Fruit fly (Drosophila melanogaster) whole organism, embryonic: ENCODE data around the gene Zdhhc8.

Source experiments
- Atf6 ChIP-seq: fragments of 200-800 bp; sonication (Bioruptor generic); IDR thresholded peaks from 2 replicates; pipeline ENCODE4 v1.3.6; 2022; ENCODE audit warnings: missing biosample characterization, missing genetic modification characterization
- Blimp-1 ChIP-seq: fragments of 200-800 bp; sonication (Bioruptor generic); optimal IDR thresholded peaks from 3 replicates; lab custom pipeline; 2018; ENCODE audit warnings: missing biosample characterization, missing genetic modification characterization, mild to moderate bottlenecking, moderate library complexity, missing genetic modification reagents
- CG10147 ChIP-seq: fragments of 200-800 bp; sonication (Bioruptor generic); optimal IDR thresholded peaks from 2 replicates; lab custom pipeline; 2019; ENCODE audit warnings: missing biosample characterization, mild to moderate bottlenecking, missing genetic modification characterization, moderate library complexity
- CG11696 ChIP-seq: fragments of 200-800 bp; sonication (Bioruptor generic); IDR thresholded peaks from 2 replicates; pipeline ENCODE4 v1.3.6; 2022; ENCODE audit warnings: missing biosample characterization, missing genetic modification characterization
- CG12769 ChIP-seq: fragments of 200-800 bp; sonication (Bioruptor generic); optimal IDR thresholded peaks from 2 replicates; lab custom pipeline; 2019; ENCODE audit warnings: missing biosample characterization, mild to moderate bottlenecking, missing genetic modification characterization, moderate library complexity
- CG13287 ChIP-seq: fragments of 200-800 bp; sonication (Bioruptor generic); IDR thresholded peaks from 2 replicates; pipeline ENCODE4 v1.3.6; 2022; ENCODE audit warnings: missing biosample characterization, missing genetic modification characterization; ENCODE audit not compliant: partially characterized antibody
- CG15073 ChIP-seq: fragments of 200-800 bp; sonication (Bioruptor generic); optimal IDR thresholded peaks from 2 replicates; lab custom pipeline; 2016; ENCODE audit warnings: missing biosample characterization, missing genetic modification characterization
- CG17912 ChIP-seq: fragments of 200-800 bp; sonication (Bioruptor generic); optimal IDR thresholded peaks from 2 replicates; lab custom pipeline; 2018; ENCODE audit warnings: missing biosample characterization, mild to moderate bottlenecking, missing genetic modification characterization
- CG1832 ChIP-seq: fragments of 200-800 bp; sonication (Bioruptor generic); optimal IDR thresholded peaks from 2 replicates; lab custom pipeline; 2017; ENCODE audit warnings: missing biosample characterization, mild to moderate bottlenecking, missing genetic modification characterization, inconsistent platforms
- CG2120 ChIP-seq: fragments of 200-800 bp; sonication (Bioruptor generic); optimal IDR thresholded peaks from 3 replicates; lab custom pipeline; 2016; ENCODE audit warnings: missing biosample characterization, missing genetic modification characterization
- CG2889 ChIP-seq: fragments of 200-800 bp; sonication (Bioruptor generic); IDR thresholded peaks from 3 replicates; pipeline ENCODE4 v1.3.6; 2022; ENCODE audit warnings: missing biosample characterization, missing genetic modification characterization
- CG30403 ChIP-seq: fragments of 200-800 bp; sonication (Bioruptor generic); optimal IDR thresholded peaks from 3 replicates; lab custom pipeline; 2016; ENCODE audit warnings: missing biosample characterization, missing genetic modification characterization
- CG33213 ChIP-seq: fragments of 200-800 bp; sonication (Bioruptor generic); optimal IDR thresholded peaks from 3 replicates; lab custom pipeline; 2016; ENCODE audit warnings: missing biosample characterization, missing genetic modification characterization
- CG34224 ChIP-seq: fragments of 200-800 bp; sonication (Bioruptor generic); IDR thresholded peaks from 3 replicates; pipeline ENCODE4 v1.3.6; 2022; ENCODE audit warnings: missing biosample characterization, missing genetic modification characterization; ENCODE audit not compliant: partially characterized antibody
- CG4617 ChIP-seq: fragments of 200-800 bp; sonication (Bioruptor generic); optimal IDR thresholded peaks from 3 replicates; lab custom pipeline; 2016; ENCODE audit warnings: missing biosample characterization, missing genetic modification characterization, borderline replicate concordance
- CG4707 ChIP-seq: fragments of 200-800 bp; sonication (Bioruptor generic); optimal IDR thresholded peaks from 2 replicates; lab custom pipeline; 2018; ENCODE audit warnings: missing biosample characterization, mild to moderate bottlenecking, missing genetic modification characterization, moderate library complexity
- CG7963 ChIP-seq: fragments of 200-800 bp; sonication (Bioruptor generic); IDR thresholded peaks from 3 replicates; pipeline ENCODE4 v1.3.6; 2022; ENCODE audit warnings: missing biosample characterization, missing genetic modification characterization; ENCODE audit not compliant: partially characterized antibody
- CG8359 ChIP-seq: fragments of 200-800 bp; sonication (Bioruptor generic); optimal IDR thresholded peaks from 2 replicates; lab custom pipeline; 2017; ENCODE audit warnings: missing biosample characterization, mild to moderate bottlenecking, missing genetic modification characterization, borderline replicate concordance
- CG9215 ChIP-seq: fragments of 200-800 bp; sonication (Bioruptor generic); IDR thresholded peaks from 2 replicates; pipeline ENCODE4 v1.3.6; 2022; ENCODE audit warnings: missing biosample characterization, missing genetic modification characterization
- CG9932 ChIP-seq: fragments of 200-800 bp; sonication (Bioruptor generic); IDR thresholded peaks from 2 replicates; pipeline ENCODE4 v1.3.6; 2022; ENCODE audit warnings: missing biosample characterization, missing genetic modification characterization
- CTCF ChIP-seq: fragments of 200-800 bp; sonication (Bioruptor generic); optimal IDR thresholded peaks from 2 replicates; lab custom pipeline; 2017; ENCODE audit warnings: missing biosample characterization, mild to moderate bottlenecking, missing genetic modification characterization, moderate library complexity
- D19B ChIP-seq: fragments of 200-800 bp; sonication (Bioruptor generic); optimal IDR thresholded peaks from 2 replicates; lab custom pipeline; 2017; ENCODE audit warnings: missing biosample characterization, mild to moderate bottlenecking, missing genetic modification characterization
- Dad ChIP-seq: fragments of 200-800 bp; sonication (Bioruptor generic); optimal IDR thresholded peaks from 3 replicates; lab custom pipeline; 2016; ENCODE audit warnings: missing biosample characterization, missing genetic modification characterization
- Doc3 ChIP-seq: fragments of 200-800 bp; sonication (Bioruptor generic); IDR thresholded peaks from 3 replicates; pipeline ENCODE4 v1.3.6; 2022; ENCODE audit warnings: missing biosample characterization, missing genetic modification characterization; ENCODE audit not compliant: partially characterized antibody
- Elba2 ChIP-seq: fragments of 200-800 bp; sonication (Bioruptor generic); optimal IDR thresholded peaks from 3 replicates; lab custom pipeline; 2016; ENCODE audit warnings: missing biosample characterization, missing genetic modification characterization
- Hand ChIP-seq: fragments of 200-800 bp; sonication (Bioruptor generic); optimal IDR thresholded peaks from 2 replicates; lab custom pipeline; 2017; ENCODE audit warnings: mild to moderate bottlenecking, missing biosample characterization, missing genetic modification reagents, missing genetic modification characterization
- Jarid2 ChIP-seq: fragments of 200-800 bp; sonication (Bioruptor generic); optimal IDR thresholded peaks from 3 replicates; lab custom pipeline; 2017; ENCODE audit warnings: mild to moderate bottlenecking, missing biosample characterization, missing genetic modification reagents, missing genetic modification characterization
- Med ChIP-seq: fragments of 200-800 bp; sonication (Bioruptor generic); peaks from one replicate; lab custom pipeline; 2016; ENCODE audit warnings: missing biosample characterization, missing genetic modification characterization, mild to moderate bottlenecking, inconsistent platforms, moderate library complexity
- Meics ChIP-seq: fragments of 200-800 bp; sonication (Bioruptor generic); optimal IDR thresholded peaks from 2 replicates; lab custom pipeline; 2017; ENCODE audit warnings: missing biosample characterization, mild to moderate bottlenecking, missing genetic modification characterization
- PHDP ChIP-seq: fragments of 200-800 bp; sonication (Bioruptor generic); optimal IDR thresholded peaks from 3 replicates; lab custom pipeline; 2018; ENCODE audit warnings: missing biosample characterization, mild to moderate bottlenecking, missing genetic modification characterization, moderate library complexity
- Sox102F ChIP-seq: fragments of 200-800 bp; sonication (Bioruptor generic); optimal IDR thresholded peaks from 2 replicates; lab custom pipeline; 2018; ENCODE audit warnings: missing biosample characterization, mild to moderate bottlenecking, missing genetic modification characterization, moderate library complexity
- ato ChIP-seq: fragments of 200-800 bp; sonication (Bioruptor generic); IDR thresholded peaks from 2 replicates; pipeline ENCODE4 v1.3.6; 2022; ENCODE audit warnings: missing biosample characterization, missing genetic modification characterization; ENCODE audit not compliant: partially characterized antibody
- bowl ChIP-seq: fragments of 200-800 bp; sonication (Bioruptor generic); IDR thresholded peaks from 2 replicates; pipeline ENCODE4 v1.3.6; 2022; ENCODE audit warnings: missing biosample characterization, missing genetic modification characterization
- caup ChIP-seq: fragments of 200-800 bp; sonication (Bioruptor generic); optimal IDR thresholded peaks from 3 replicates; lab custom pipeline; 2017; ENCODE audit warnings: missing biosample characterization, mild to moderate bottlenecking, missing genetic modification characterization, moderate library complexity; ENCODE audit not compliant: severe bottlenecking
- corto ChIP-seq: fragments of 200-800 bp; sonication (Bioruptor generic); optimal IDR thresholded peaks from 2 replicates; lab custom pipeline; 2016; ENCODE audit warnings: missing biosample characterization, mild to moderate bottlenecking, missing genetic modification characterization, moderate library complexity
- da ChIP-seq: fragments of 200-800 bp; sonication (Bioruptor generic); optimal IDR thresholded peaks from 2 replicates; lab custom pipeline; 2016; ENCODE audit warnings: missing biosample characterization, missing genetic modification characterization
- dm ChIP-seq: fragments of 200-800 bp; sonication (Bioruptor generic); optimal IDR thresholded peaks from 3 replicates; lab custom pipeline; 2016; ENCODE audit warnings: missing biosample characterization, missing genetic modification characterization
- eve ChIP-seq, 2 experiments: fragments of >200 bp; optimal IDR thresholded peaks; 2 replicates each; lab custom pipeline; 2017; ENCODE audit warnings: missing biosample characterization in 2 of 2, missing genetic modification characterization in 2 of 2
- gem ChIP-seq: fragments of 200-800 bp; sonication (Bioruptor generic); optimal IDR thresholded peaks from 2 replicates; lab custom pipeline; 2019; ENCODE audit warnings: missing biosample characterization, mild to moderate bottlenecking, missing genetic modification characterization, moderate library complexity
- gro ChIP-seq: fragments of 200-800 bp; sonication (Bioruptor generic); optimal IDR thresholded peaks from 2 replicates; lab custom pipeline; 2016; ENCODE audit warnings: missing biosample characterization, missing genetic modification characterization
- knrl ChIP-seq: fragments of 200-800 bp; sonication (Bioruptor generic); IDR thresholded peaks from 3 replicates; pipeline ENCODE4 v1.3.6; 2022; ENCODE audit warnings: missing biosample characterization, missing genetic modification characterization; ENCODE audit not compliant: partially characterized antibody
- mam ChIP-seq: fragments of 200-800 bp; sonication (Bioruptor generic); optimal IDR thresholded peaks from 3 replicates; lab custom pipeline; 2016; ENCODE audit warnings: missing biosample characterization, missing genetic modification characterization
- mirr ChIP-seq: fragments of 200-800 bp; sonication (Bioruptor generic); optimal IDR thresholded peaks from 3 replicates; lab custom pipeline; 2018; ENCODE audit warnings: missing biosample characterization, mild to moderate bottlenecking, missing genetic modification characterization
- nom ChIP-seq: fragments of 200-800 bp; sonication (Bioruptor generic); optimal IDR thresholded peaks from 2 replicates; lab custom pipeline; 2017; ENCODE audit warnings: missing biosample characterization, missing genetic modification characterization, mild to moderate bottlenecking, moderate library complexity, missing genetic modification reagents
- pita ChIP-seq: fragments of 200-800 bp; sonication (Bioruptor generic); optimal IDR thresholded peaks from 2 replicates; lab custom pipeline; 2017; ENCODE audit warnings: missing biosample characterization, mild to moderate bottlenecking, missing genetic modification characterization
- shn ChIP-seq: fragments of 200-800 bp; sonication (Bioruptor generic); optimal IDR thresholded peaks from 3 replicates; lab custom pipeline; 2016; ENCODE audit warnings: missing biosample characterization, missing genetic modification characterization
- vfl ChIP-seq: fragments of 200-800 bp; sonication (Bioruptor generic); optimal IDR thresholded peaks from 2 replicates; lab custom pipeline; 2016; ENCODE audit warnings: missing biosample characterization, missing genetic modification characterization

The Zdhhc8 gene

dm6 chrX:9352112-9353096, 3.6 kb downstream of the Zdhhc8 start (continued):
- peak; percentile 1 for TF ChIP-seq dm (GFP tag; lab: Kevin White, UChicago)
- no peak for TF ChIP-seq ato
- peak; percentile 24 for TF ChIP-seq CTCF (GFP tag; lab: Kevin White, UChicago)
- TF ChIP-seq CG9932 (GFP tag; lab: Robert Waterston, UW): peak; percentile 86
- TF ChIP-seq Sox102F: peak; percentile 88
- TF ChIP-seq vfl (GFP tag; lab: Kevin White, UChicago): peak; percentile 85
- TF ChIP-seq shn (GFP tag; lab: Kevin White, UChicago): peak; percentile 23
- TF ChIP-seq Hand (GFP tag; lab: Kevin White, UChicago): peak; percentile 77
- TF ChIP-seq CG33213 (GFP tag; lab: Kevin White, UChicago): peak; percentile 37
- peak; percentile 93 for TF ChIP-seq CG12769 (tag; lab: Kevin White, UChicago)
- no peak for TF ChIP-seq CG1832 (GFP tag; lab: Kevin White, UChicago)
- peak; percentile 96 for TF ChIP-seq Med (GFP tag; lab: Kevin White, UChicago)
- peak; percentile 55 for TF ChIP-seq CG4707 (GFP tag; lab: Kevin White, UChicago)
- TF ChIP-seq CG17912 (GFP tag; lab: Kevin White, UChicago): no peak
- TF ChIP-seq caup (GFP tag; lab: Kevin White, UChicago): peak; percentile 88
- no peak for TF ChIP-seq pita (GFP tag; lab: Kevin White, UChicago)
- TF ChIP-seq D19B (GFP tag; lab: Kevin White, UChicago): peak; percentile 76
- TF ChIP-seq CG13287 (GFP tag; lab: Robert Waterston, UW): no peak
- TF ChIP-seq CG30403 (GFP tag; lab: Kevin White, UChicago): peak; percentile 79
- peak; percentile 84 for TF ChIP-seq Atf6 (GFP tag; lab: Robert Waterston, UW)
- peak; percentile 72 for TF ChIP-seq CG9215 (GFP tag; lab: Robert Waterston, UW)
- TF ChIP-seq mam (GFP tag; lab: Kevin White, UChicago): peak; percentile 83
- TF ChIP-seq Meics (GFP tag; lab: Kevin White, UChicago): peak; percentile 89
- peak; percentile 65; the same call in 1 of the 3 replicates for TF ChIP-seq CG2889 (GFP tag; lab: Robert Waterston, UW)
- peak; percentile 57 for TF ChIP-seq Jarid2 (GFP tag; lab: Kevin White, UChicago)
- peak; percentile 19 for TF ChIP-seq CG4617 (GFP tag; lab: Kevin White, UChicago)
- TF ChIP-seq CG15073 (GFP tag; lab: Kevin White, UChicago): no peak
- peak; percentile 90 for TF ChIP-seq CG2120
- no peak for TF ChIP-seq nom
- TF ChIP-seq CG34224: no peak
- TF ChIP-seq Dad (GFP tag; lab: Kevin White, UChicago): peak; percentile 57
- TF ChIP-seq CG11696 (GFP tag; lab: Robert Waterston, UW): peak; percentile 32; the same call in 1 of the 2 replicates
- TF ChIP-seq CG10147 (GFP tag; lab: Kevin White, UChicago): peak; percentile 89
- peak; percentile 51 for TF ChIP-seq CG8359 (GFP tag; lab: Kevin White, UChicago)
- no peak for TF ChIP-seq Elba2 (GFP tag; lab: Kevin White, UChicago)
- TF ChIP-seq knrl (GFP tag; lab: Robert Waterston, UW): no peak
- TF ChIP-seq eve (GFP tag; optimal IDR thresholded peaks at IDR 0.05; lab: Kevin White, UChicago): peak in 1 of 2 experiments; percentile 91
- TF ChIP-seq Blimp-1 (GFP tag; lab: Kevin White, UChicago): peak; percentile 81
- TF ChIP-seq da (GFP tag; lab: Kevin White, UChicago): no peak
- no peak for TF ChIP-seq Doc3 (GFP tag; lab: Robert Waterston, UW)
- no peak; the same call in 1 of the 2 replicates for TF ChIP-seq bowl
- TF ChIP-seq gro: peak; percentile 74
- TF ChIP-seq gem: peak; percentile 96
- peak; percentile 45 for TF ChIP-seq mirr (GFP tag; lab: Kevin White, UChicago)
- no peak for TF ChIP-seq corto
- TF ChIP-seq PHDP (tag; lab: Kevin White, UChicago): peak; percentile 88
- TF ChIP-seq CG7963 (GFP tag; lab: Robert Waterston, UW): no peak
